Fruit fly (Drosophila melanogaster) whole organism, wandering third instar larva: ENCODE results near the gene Fur1.

Source experiments
- Abd-B ChIP-seq: fragments of >200 bp; optimal IDR thresholded peaks from 2 replicates; lab custom pipeline; 2017; ENCODE audit warnings: missing biosample characterization, missing genetic modification characterization
- Dfd ChIP-seq: fragments of >200 bp; optimal IDR thresholded peaks from 2 replicates; lab custom pipeline; 2017; ENCODE audit warnings: missing biosample characterization, missing genetic modification characterization
- GATAd ChIP-seq: sonication (Bioruptor generic); optimal IDR thresholded peaks from 2 replicates; lab custom pipeline; 2016; ENCODE audit warnings: missing biosample characterization, missing genetic modification characterization
- HLH106 ChIP-seq: fragments of 200-800 bp; optimal IDR thresholded peaks from 3 replicates; lab custom pipeline; 2019; ENCODE audit warnings: missing biosample characterization, mild to moderate bottlenecking, missing genetic modification characterization, moderate library complexity
- Hnf4 ChIP-seq: fragments of 200-800 bp; sonication (Bioruptor generic); optimal IDR thresholded peaks from 2 replicates; lab custom pipeline; 2016; ENCODE audit warnings: missing biosample characterization, mild to moderate bottlenecking, missing genetic modification characterization
- Hr78 ChIP-seq: fragments of >200 bp; optimal IDR thresholded peaks from 2 replicates; lab custom pipeline; 2017; ENCODE audit warnings: missing biosample characterization, missing genetic modification characterization
- Hr83 ChIP-seq: fragments of 200-300 bp; sonication (Bioruptor generic); optimal IDR thresholded peaks from 2 replicates; lab custom pipeline; 2016; ENCODE audit warnings: missing biosample characterization, mild to moderate bottlenecking, missing genetic modification characterization, moderate library complexity; ENCODE audit not compliant: poor library complexity, severe bottlenecking
- Jra ChIP-seq: sonication (Bioruptor generic); optimal IDR thresholded peaks from 2 replicates; lab custom pipeline; 2016; ENCODE audit warnings: missing biosample characterization, missing genetic modification characterization
- Mio ChIP-seq: sonication (Bioruptor generic); optimal IDR thresholded peaks from 2 replicates; lab custom pipeline; 2016; ENCODE audit warnings: missing biosample characterization, missing genetic modification characterization
- Myc ChIP-seq: fragments of >200 bp; optimal IDR thresholded peaks from 2 replicates; lab custom pipeline; 2017
- N ChIP-seq: fragments of >200 bp; optimal IDR thresholded peaks from 2 replicates; lab custom pipeline; 2018; ENCODE audit warnings: missing biosample characterization, missing external identifiers, missing genetic modification characterization
- OdsH ChIP-seq: fragments of 200-800 bp; sonication (Bioruptor generic); optimal IDR thresholded peaks from 2 replicates; lab custom pipeline; 2016; ENCODE audit warnings: missing biosample characterization, mild to moderate bottlenecking, missing genetic modification characterization
- Rel ChIP-seq, 2 experiments: fragments of 200-800 bp; sonication (Bioruptor generic) in 1 of 2; optimal IDR thresholded peaks; 2 replicates in 1 of 2; 3 replicates in 1 of 2; lab custom pipeline; 2016 to 2019; ENCODE audit warnings: mild to moderate bottlenecking in 2 of 2, missing biosample characterization in 2 of 2, missing genetic modification characterization in 2 of 2, moderate library complexity in 1 of 2
- Sp1 ChIP-seq: fragments of 200-800 bp; sonication (Bioruptor generic); optimal IDR thresholded peaks from 3 replicates; lab custom pipeline; 2019; ENCODE audit warnings: missing biosample characterization, mild to moderate bottlenecking, missing genetic modification characterization, moderate library complexity
- Vsx2 ChIP-seq: fragments of 200-300, 225-300 bp; sonication (Bioruptor generic); optimal IDR thresholded peaks from 2 replicates; lab custom pipeline; 2018; ENCODE audit warnings: missing biosample characterization, missing genetic modification characterization; ENCODE audit not compliant: partially characterized antibody
- br ChIP-seq: fragments of 200-800 bp; sonication (Bioruptor generic); optimal IDR thresholded peaks from 2 replicates; lab custom pipeline; 2016; ENCODE audit warnings: missing biosample characterization, missing genetic modification characterization
- brk ChIP-seq: fragments of 200-800 bp; sonication (Bioruptor generic); optimal IDR thresholded peaks from 2 replicates; lab custom pipeline; 2016; ENCODE audit warnings: missing biosample characterization, mild to moderate bottlenecking, missing genetic modification characterization
- dl ChIP-seq, 2 experiments: fragments of 175-275, 200-275 bp in 1 of 2; fragments of 200-275 bp in 1 of 2; sonication (Bioruptor generic); optimal IDR thresholded peaks; lab custom pipeline; 2018; ENCODE audit warnings: mild to moderate bottlenecking in 2 of 2, missing biosample characterization in 2 of 2, missing genetic modification characterization in 2 of 2, moderate library complexity in 2 of 2; ENCODE audit not compliant: partially characterized antibody in 2 of 2, insufficient read depth in 1 of 2
- dmrt93B ChIP-seq: fragments of 200-800 bp; sonication (Bioruptor generic); optimal IDR thresholded peaks from 2 replicates; lab custom pipeline; 2018; ENCODE audit warnings: missing biosample characterization, mild to moderate bottlenecking, missing genetic modification characterization
- dsf ChIP-seq: sonication (Bioruptor generic); optimal IDR thresholded peaks from 2 replicates; lab custom pipeline; 2016; ENCODE audit warnings: missing biosample characterization, missing genetic modification characterization, borderline replicate concordance
- ey ChIP-seq: fragments of 200-800 bp; sonication (Bioruptor generic); optimal IDR thresholded peaks from 2 replicates; lab custom pipeline; 2016; ENCODE audit warnings: missing biosample characterization, missing genetic modification characterization
- foxo ChIP-seq, 2 experiments: fragments of 200-800 bp; sonication (Bioruptor generic); optimal IDR thresholded peaks; 2 replicates in 1 of 2; 3 replicates in 1 of 2; lab custom pipeline; 2016 to 2017; ENCODE audit warnings: missing biosample characterization in 2 of 2, missing genetic modification characterization in 2 of 2
- fru ChIP-seq: fragments of 200-800 bp; sonication (Bioruptor generic); optimal IDR thresholded peaks from 3 replicates; lab custom pipeline; 2016; ENCODE audit warnings: missing biosample characterization, mild to moderate bottlenecking, missing genetic modification characterization
- h ChIP-seq: fragments of 200-800 bp; sonication (Bioruptor generic); optimal IDR thresholded peaks from 3 replicates; lab custom pipeline; 2016; ENCODE audit warnings: missing biosample characterization, mild to moderate bottlenecking, missing genetic modification characterization
- jim ChIP-seq: fragments of 175-275, 200-325 bp; sonication (Bioruptor generic); optimal IDR thresholded peaks from 2 replicates; lab custom pipeline; 2016; ENCODE audit warnings: missing biosample characterization, mild to moderate bottlenecking, missing genetic modification characterization
- lola ChIP-seq: fragments of >200 bp; optimal IDR thresholded peaks from 2 replicates; lab custom pipeline; 2017; ENCODE audit warnings: missing biosample characterization, missing genetic modification characterization
- psq ChIP-seq: fragments of 200-800 bp; sonication (Bioruptor generic); optimal IDR thresholded peaks from 3 replicates; lab custom pipeline; 2017; ENCODE audit warnings: missing biosample characterization, mild to moderate bottlenecking, missing genetic modification characterization, moderate library complexity
- rgr ChIP-seq: fragments of 200-800 bp; sonication (Bioruptor generic); optimal IDR thresholded peaks from 3 replicates; lab custom pipeline; 2016; ENCODE audit warnings: missing biosample characterization, mild to moderate bottlenecking, missing genetic modification characterization
- sage ChIP-seq: fragments of 200-800 bp; sonication (Bioruptor generic); optimal IDR thresholded peaks from 2 replicates; lab custom pipeline; 2016; ENCODE audit warnings: missing biosample characterization, mild to moderate bottlenecking, missing genetic modification characterization
- sv ChIP-seq: fragments of 200-800 bp; sonication (Bioruptor generic); optimal IDR thresholded peaks from 3 replicates; lab custom pipeline; 2016; ENCODE audit warnings: missing biosample characterization, missing genetic modification characterization
- usp ChIP-seq: fragments of >200 bp; optimal IDR thresholded peaks from 2 replicates; lab custom pipeline; 2017; ENCODE audit warnings: missing biosample characterization, missing genetic modification characterization
- woc ChIP-seq: sonication (Bioruptor generic); optimal IDR thresholded peaks from 2 replicates; lab custom pipeline; 2016; ENCODE audit warnings: missing biosample characterization, mild to moderate bottlenecking, missing genetic modification characterization

Fur1 gene

DNA sequence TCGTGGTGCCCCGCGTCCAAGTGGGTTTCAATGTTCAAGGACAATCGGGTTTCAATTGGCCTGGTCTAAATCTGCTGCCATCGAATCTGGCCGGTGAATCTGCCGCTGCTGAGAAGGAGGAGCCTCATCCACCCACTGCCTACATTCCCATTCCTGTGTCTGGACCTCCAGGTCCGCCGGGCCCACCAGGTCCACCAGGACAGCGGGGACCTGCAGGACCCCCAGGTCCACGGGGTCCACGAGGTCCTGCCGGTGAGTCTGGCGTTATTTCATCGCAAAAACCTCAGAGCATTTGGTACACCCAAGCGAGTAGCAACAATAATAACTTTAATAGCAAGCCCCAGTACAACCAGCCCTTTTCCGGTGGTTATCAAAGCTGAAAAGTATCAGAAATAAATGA is 88.7 kb downstream of the Fur1 start:
- TF ChIP-seq Dfd (GFP tag; lab: Kevin White, UChicago) (peak; percentile 99), GATAd (no peak), Hr78 (GFP tag; lab: Kevin White, UChicago) (no peak), Sp1 (GFP tag; lab: Kevin White, UChicago) (no peak)

dm6 chr3R:25383400-25383799 is 89.5 kb downstream of the Fur1 start, which contains the start of gene CG31437:
Gene CG31437, plus strand, starts transcription at chr3R:25383700.
- TF ChIP-seq GATAd (no peak), brk (GFP tag; lab: Kevin White, UChicago) (no peak), dl (GFP tag; optimal IDR thresholded peaks at IDR 0.05; lab: Kevin White, UChicago; ENCODE audit: insufficient read depth in 1 of 2, partially characterized antibody in 2 of 2) (no peak), rgr (GFP tag; lab: Kevin White, UChicago) (no peak), Hr83 (GFP tag; lab: Kevin White, UChicago) (no peak), sv (GFP tag; lab: Kevin White, UChicago) (no peak), Jra (no peak), Vsx2 (GFP tag; lab: Kevin White, UChicago) (no peak), Hnf4 (GFP tag; lab: Kevin White, UChicago) (no peak), lola (no peak), h (GFP tag; lab: Kevin White, UChicago) (no peak), br (GFP tag; lab: Kevin White, UChicago) (no peak), usp (GFP tag; lab: Kevin White, UChicago) (no peak), fru (GFP tag; lab: Kevin White, UChicago) (no peak), dsf (GFP tag; lab: Kevin White, UChicago) (no peak), jim (GFP tag; lab: Kevin White, UChicago) (no peak)

- no peak for TF ChIP-seq brk (GFP tag; lab: Kevin White, UChicago)
- no peak for TF ChIP-seq OdsH (GFP tag; lab: Kevin White, UChicago)
- no peak for TF ChIP-seq foxo (GFP tag; optimal IDR thresholded peaks at IDR 0.05; lab: Kevin White, UChicago)
- no peak for TF ChIP-seq HLH106
- no peak for TF ChIP-seq psq (GFP tag; lab: Kevin White, UChicago)
- no peak for TF ChIP-seq dl (GFP tag; optimal IDR thresholded peaks at IDR 0.05; lab: Kevin White, UChicago; ENCODE audit: insufficient read depth in 1 of 2, partially characterized antibody in 2 of 2)
- TF ChIP-seq lola, result no peak
- TF ChIP-seq dsf (GFP tag; lab: Kevin White, UChicago), result no peak
- no peak for TF ChIP-seq woc
- no peak for TF ChIP-seq Hr78 (GFP tag; lab: Kevin White, UChicago)
- TF ChIP-seq GATAd, result no peak
- TF ChIP-seq Hnf4 (GFP tag; lab: Kevin White, UChicago), result no peak
- no peak for TF ChIP-seq Sp1 (GFP tag; lab: Kevin White, UChicago)
- no peak for TF ChIP-seq Vsx2 (GFP tag; lab: Kevin White, UChicago)
- TF ChIP-seq Rel (GFP tag; optimal IDR thresholded peaks at IDR 0.05; lab: Kevin White, UChicago), result no peak
- TF ChIP-seq Rel (tag; optimal IDR thresholded peaks at IDR 0.05; lab: Kevin White, UChicago), result no peak
- no peak for TF ChIP-seq fru (GFP tag; lab: Kevin White, UChicago)
Observed at dm6 chr3R:25382681-25383080, 90.2 kb downstream of the Fur1 start, which contains the start of gene alrm. Gene alrm, minus strand, starts transcription at chr3R:25382781.

DNA sequence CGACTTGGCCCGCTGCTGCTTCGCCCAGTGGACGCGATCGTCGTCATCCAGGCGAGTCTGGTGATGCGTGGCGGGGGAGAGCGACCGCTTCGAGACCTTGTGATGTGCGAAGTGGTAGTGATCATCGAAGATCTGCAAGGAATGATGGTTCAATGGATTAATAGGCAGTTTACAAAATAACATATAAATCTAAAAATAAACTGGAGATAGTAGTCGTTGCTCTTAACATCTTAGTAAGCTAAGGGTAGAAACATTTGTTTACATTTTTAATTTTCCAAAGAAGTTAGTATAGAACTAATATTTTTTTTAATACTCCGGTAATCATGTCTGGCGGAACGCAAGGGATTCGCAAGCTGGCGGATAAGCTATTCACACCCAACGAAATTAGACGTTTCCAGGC is 114.9 kb downstream of the Fur1 start, which contains the start of gene ND-49L:
Gene ND-49L, plus strand, starts transcription at position 301 of the 400 bp plus-strand sequence.
- no peak for TF ChIP-seq lola
- TF ChIP-seq Dfd (GFP tag; lab: Kevin White, UChicago), result no peak
- TF ChIP-seq sv (GFP tag; lab: Kevin White, UChicago), result no peak
- TF ChIP-seq fru (GFP tag; lab: Kevin White, UChicago), result no peak
- TF ChIP-seq Hr78 (GFP tag; lab: Kevin White, UChicago), result no peak
- no peak for TF ChIP-seq woc
- TF ChIP-seq brk (GFP tag; lab: Kevin White, UChicago), result no peak
- no peak for TF ChIP-seq Myc (lab: Kevin White, UChicago)
- no peak for TF ChIP-seq Vsx2 (GFP tag; lab: Kevin White, UChicago)
- no peak for TF ChIP-seq Sp1 (GFP tag; lab: Kevin White, UChicago)
- no peak for TF ChIP-seq usp (GFP tag; lab: Kevin White, UChicago)
- no peak for TF ChIP-seq Abd-B (GFP tag; lab: Kevin White, UChicago)
- no peak for TF ChIP-seq Rel (GFP tag; optimal IDR thresholded peaks at IDR 0.05; lab: Kevin White, UChicago)
- no peak for TF ChIP-seq Rel (tag; optimal IDR thresholded peaks at IDR 0.05; lab: Kevin White, UChicago)
- TF ChIP-seq Mio (GFP tag; lab: Kevin White, UChicago), result no peak
- TF ChIP-seq OdsH (GFP tag; lab: Kevin White, UChicago), result no peak

- no peak for TF ChIP-seq Hr78 (GFP tag; lab: Kevin White, UChicago)
- TF ChIP-seq dmrt93B (GFP tag; lab: Kevin White, UChicago), result no peak
- no peak for TF ChIP-seq sage
- no peak for TF ChIP-seq Jra
- no peak for TF ChIP-seq lola
- no peak for TF ChIP-seq sv (GFP tag; lab: Kevin White, UChicago)
- TF ChIP-seq Mio (GFP tag; lab: Kevin White, UChicago), result no peak
- TF ChIP-seq Vsx2 (GFP tag; lab: Kevin White, UChicago), result no peak
- no peak for TF ChIP-seq foxo (GFP tag; optimal IDR thresholded peaks at IDR 0.05; lab: Kevin White, UChicago)
- TF ChIP-seq ey (GFP tag; lab: Kevin White, UChicago), result no peak
- TF ChIP-seq Myc (lab: Kevin White, UChicago), result no peak
- TF ChIP-seq Hr83 (GFP tag; lab: Kevin White, UChicago), result no peak
- TF ChIP-seq fru (GFP tag; lab: Kevin White, UChicago), result no peak
- TF ChIP-seq dl (GFP tag; optimal IDR thresholded peaks at IDR 0.05; lab: Kevin White, UChicago; ENCODE audit: insufficient read depth in 1 of 2, partially characterized antibody in 2 of 2), result no peak
- TF ChIP-seq Sp1 (GFP tag; lab: Kevin White, UChicago), result no peak
- TF ChIP-seq N (GFP tag; lab: Kevin White, UChicago), result no peak
- no peak for TF ChIP-seq psq (GFP tag; lab: Kevin White, UChicago)
- no peak for TF ChIP-seq Dfd (GFP tag; lab: Kevin White, UChicago)
Observed at dm6 chr3R:25346899-25347298, 126.0 kb downstream of the Fur1 start, which contains the start of gene tobi. Gene tobi, minus strand, starts transcription at chr3R:25346921.
